Fruit fly (Drosophila melanogaster): ENCODE results near the gene CG14712.

Gene CG14712

dm6 chr3R:11678016-11678415, 49.5 kb downstream of the CG14712 start, which contains the start of gene CG18476:
TSS of gene CG18476 (minus strand) at chr3R:11678116.
- peak; percentile 88 for TF ChIP-seq CG11617 (GFP tag; optimal IDR thresholded peaks at IDR 0.05)
- peak; percentile 58 for TF ChIP-seq Hr96 (GFP tag; optimal IDR thresholded peaks at IDR 0.05)
- no peak for TF ChIP-seq kay (GFP tag; ENCODE audit: borderline replicate concordance)
- TF ChIP-seq CG5204 (GFP tag; optimal IDR thresholded peaks at IDR 0.05): no peak
- TF ChIP-seq bab1 (GFP tag; optimal IDR thresholded peaks at IDR 0.05): peak; percentile 97
- peak; percentile 95 for TF ChIP-seq CG33017 (tag; optimal IDR thresholded peaks at IDR 0.05)
- peak; percentile 81 for TF ChIP-seq pad (GFP tag; optimal IDR thresholded peaks at IDR 0.05)
- TF ChIP-seq Crg-1 (GFP tag; optimal IDR thresholded peaks at IDR 0.05): peak; percentile 69
- TF ChIP-seq cic (GFP tag; optimal IDR thresholded peaks at IDR 0.05): peak; percentile 7
- TF ChIP-seq ovo (GFP tag; optimal IDR thresholded peaks at IDR 0.05): peak; percentile 34
- TF ChIP-seq CG1620 (GFP tag; optimal IDR thresholded peaks at IDR 0.05): peak; percentile 86
- TF ChIP-seq cnc (optimal IDR thresholded peaks at IDR 0.05): no peak
- peak; percentile 88 for TF ChIP-seq CG7045 (GFP tag; optimal IDR thresholded peaks at IDR 0.05)
- peak; percentile 92 for TF ChIP-seq CG12768 (GFP tag; optimal IDR thresholded peaks at IDR 0.05)
- peak; percentile 96 for TF ChIP-seq CG7101 (tag; optimal IDR thresholded peaks at IDR 0.05)
- TF ChIP-seq toe (GFP tag; optimal IDR thresholded peaks at IDR 0.05): no peak
- TF ChIP-seq Clk (GFP tag; optimal IDR thresholded peaks at IDR 0.05): peak; percentile 75
- TF ChIP-seq CG14711 (tag; optimal IDR thresholded peaks at IDR 0.05): peak; percentile 95
- TF ChIP-seq Mnt (GFP tag; optimal IDR thresholded peaks at IDR 0.05): peak; percentile 70
- peak; percentile 85 for TF ChIP-seq tj (GFP tag; optimal IDR thresholded peaks at IDR 0.05)

DNA sequence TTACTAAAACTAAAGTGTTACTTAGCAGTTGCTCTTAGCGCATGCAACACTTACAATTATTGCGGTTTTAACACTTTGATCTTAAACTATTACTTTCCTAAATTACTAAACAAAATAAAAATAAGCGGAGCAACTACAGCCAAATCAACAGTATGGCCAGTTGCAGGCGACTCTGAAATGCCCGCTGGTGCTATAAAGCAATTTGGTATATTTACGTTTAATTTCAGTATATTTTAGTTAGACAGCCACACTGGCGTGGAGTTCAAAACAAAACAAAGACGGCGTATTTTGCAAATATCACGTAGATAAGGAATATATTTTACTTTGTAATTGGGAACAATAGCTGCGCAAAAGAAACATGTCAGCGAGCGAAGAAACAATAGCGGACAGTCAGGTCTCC, 51.0 kb downstream of the CG14712 start, which contains the start of the genes Taf12 and Ho:
Gene Taf12, minus strand, starts transcription at position 178 of the 400 bp plus-strand sequence.
Gene Ho, plus strand, starts transcription at position 231 of the 400 bp plus-strand sequence.
- TF ChIP-seq ovo (GFP tag; optimal IDR thresholded peaks at IDR 0.05) (no peak), bab1 (GFP tag; optimal IDR thresholded peaks at IDR 0.05) (peak; percentile 38), CG33017 (tag; optimal IDR thresholded peaks at IDR 0.05) (no peak), Hr96 (GFP tag; optimal IDR thresholded peaks at IDR 0.05) (no peak), cic (GFP tag; optimal IDR thresholded peaks at IDR 0.05) (peak; percentile 32), CG7045 (GFP tag; optimal IDR thresholded peaks at IDR 0.05) (no peak), tj (GFP tag; optimal IDR thresholded peaks at IDR 0.05) (no peak), pad (GFP tag; optimal IDR thresholded peaks at IDR 0.05) (no peak), CG7101 (tag; optimal IDR thresholded peaks at IDR 0.05) (peak; percentile 21), CG5204 (GFP tag; optimal IDR thresholded peaks at IDR 0.05) (no peak), Crg-1 (GFP tag; optimal IDR thresholded peaks at IDR 0.05) (no peak), Mnt (GFP tag; optimal IDR thresholded peaks at IDR 0.05) (peak; percentile 45), CG14711 (tag; optimal IDR thresholded peaks at IDR 0.05) (peak; percentile 32)
